Worm (Caenorhabditis elegans): Measurements from ENCODE around the gene C34C12.1.

- TF ChIP-seq ama-1 (optimal IDR thresholded peaks at IDR 0.05): no peak
- TF ChIP-seq tbx-37 (GFP tag; conservative IDR thresholded peaks at IDR 0.05): no peak
- TF ChIP-seq B0310.2 (tag; optimal IDR thresholded peaks at IDR 0.05): no peak
- TF ChIP-seq flt-1 (GFP tag; IDR thresholded peaks at IDR 0.05): no peak
- TF ChIP-seq tbx-11 (GFP tag; IDR thresholded peaks at IDR 0.05): no peak
- TF ChIP-seq tra-4 (tag; optimal IDR thresholded peaks at IDR 0.05): no peak
- no peak for TF ChIP-seq hmg-4 (GFP tag; optimal IDR thresholded peaks at IDR 0.05)
- no peak for TF ChIP-seq F13C5.2 (tag; optimal IDR thresholded peaks at IDR 0.05)
Measured at ce11 chrIII:3468384-3468783, 14.2 kb downstream of the C34C12.1 start.

Data from whole organism, early embryonic.